Worm (Caenorhabditis elegans) whole organism, midembryonic: ENCODE measurements around the gene str-151.

ENCODE experiments used
- T22C8.4 ChIP-seq: fragments of 200-800 bp; sonication (Bioruptor generic); IDR thresholded peaks from 2 replicates; pipeline ENCODE4 v1.3.6; 2022; ENCODE audit warnings: missing genetic modification characterization, missing compliant biosample characterization
- cog-1 ChIP-seq: sonication (generic microtip); optimal IDR thresholded peaks from 2 replicates; lab custom pipeline; 2016; ENCODE audit warnings: missing genetic modification characterization, missing compliant biosample characterization
- flt-1 ChIP-seq: fragments of 200-800 bp; sonication (Bioruptor generic); IDR thresholded peaks from 2 replicates; pipeline ENCODE4 v1.3.6; 2022; ENCODE audit warnings: missing genetic modification characterization, missing compliant biosample characterization
- klf-2 ChIP-seq: fragments of 200-800 bp; sonication (Bioruptor generic); conservative IDR thresholded peaks from 2 replicates; pipeline ENCODE4 v1.3.6; 2022; ENCODE audit warnings: missing genetic modification reagents, missing genetic modification characterization, missing compliant biosample characterization
- med-1 ChIP-seq: sonication (generic microtip); optimal IDR thresholded peaks from 2 replicates; lab custom pipeline; 2017; ENCODE audit warnings: missing genetic modification characterization, mild to moderate bottlenecking, missing compliant biosample characterization, antibody characterized with exemption, missing genetic modification reagents; ENCODE audit not compliant: insufficient read depth
- ref-1 ChIP-seq: fragments of 200-800 bp; sonication (Bioruptor generic); conservative IDR thresholded peaks from 2 replicates; pipeline ENCODE4 v1.3.6; 2022; ENCODE audit warnings: missing genetic modification reagents, missing genetic modification characterization, missing compliant biosample characterization
- tab-1 ChIP-seq: fragments of 200-800 bp; sonication (Bioruptor generic); IDR thresholded peaks from 2 replicates; pipeline ENCODE4 v1.3.6; 2022; ENCODE audit warnings: missing genetic modification characterization, missing compliant biosample characterization
- ztf-23 ChIP-seq: fragments of 200-800 bp; sonication (Bioruptor generic); IDR thresholded peaks from 2 replicates; pipeline ENCODE4 v1.3.6; 2022; ENCODE audit warnings: missing genetic modification reagents, missing genetic modification characterization, missing compliant biosample characterization
- ztf-29 ChIP-seq: fragments of 200-800 bp; sonication (Bioruptor generic); IDR thresholded peaks from 2 replicates; pipeline ENCODE4 v1.3.6; 2022; ENCODE audit warnings: missing genetic modification reagents, missing genetic modification characterization, missing compliant biosample characterization

DNA sequence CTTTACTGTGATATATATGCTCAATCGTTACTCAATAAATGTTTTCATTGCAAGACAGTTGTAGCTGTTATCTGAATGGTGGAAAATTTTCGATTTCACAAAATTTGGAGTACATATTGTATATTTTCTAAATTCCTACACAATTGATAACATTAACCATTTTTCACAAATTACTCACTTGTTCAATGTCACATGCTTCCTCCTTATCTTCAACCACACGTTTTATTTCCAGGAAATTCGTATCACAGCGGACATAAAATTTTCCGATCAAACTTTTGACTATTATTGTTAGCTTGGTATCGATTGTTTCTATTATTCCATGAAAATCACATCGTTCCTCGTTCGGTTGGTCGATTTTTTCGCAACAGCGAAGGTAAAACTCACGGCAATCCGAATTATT lies 32.5 kb downstream of the str-151 start:
- no peak for TF ChIP-seq ztf-29 (GFP tag; lab: Robert Waterston, UW)
- TF ChIP-seq tab-1, result no peak
- TF ChIP-seq med-1, result no peak
- TF ChIP-seq klf-2, result no peak
- TF ChIP-seq ztf-23 (GFP tag; lab: Robert Waterston, UW), result no peak
- no peak for TF ChIP-seq cog-1 (tag; lab: Kevin White, UChicago)
- no peak for TF ChIP-seq flt-1 (GFP tag; lab: Robert Waterston, UW)
- no peak for TF ChIP-seq ref-1 (GFP tag; lab: Robert Waterston, UW)
- TF ChIP-seq T22C8.4 (GFP tag; lab: Robert Waterston, UW), result no peak
